Worm (Caenorhabditis elegans) whole organism, L3 larva: Measurements from ENCODE around the gene bli-5.

ENCODE experiments used
- R02D3.7 ChIP-seq: fragments of 150-350 bp; optimal IDR thresholded peaks from 2 replicates; lab custom pipeline; 2014; ENCODE audit warnings: missing biosample characterization, missing genetic modification characterization
- egl-27 ChIP-seq: sonication (generic microtip); optimal IDR thresholded peaks from 4 replicates; lab custom pipeline; 2017; ENCODE audit warnings: missing biosample characterization, missing genetic modification reagents, missing genetic modification characterization
- elt-3 ChIP-seq, 3 experiments: fragments of 150-350 bp in 1 of 3; sonication (generic microtip) in 2 of 3; optimal IDR thresholded peaks; 2 replicates in 2 of 3; 4 replicates in 1 of 3; lab custom pipeline; 2014 to 2017; ENCODE audit warnings: missing biosample characterization in 3 of 3, missing genetic modification characterization in 3 of 3
- lin-39 ChIP-seq: fragments of 150-350 bp; optimal IDR thresholded peaks from 2 replicates; lab custom pipeline; 2018; ENCODE audit warnings: missing biosample characterization, missing genetic modification reagents, missing genetic modification characterization
- nhr-11 ChIP-seq: fragments of 150-350 bp; optimal IDR thresholded peaks from 2 replicates; lab custom pipeline; 2014; ENCODE audit warnings: missing biosample characterization, missing genetic modification characterization
- nhr-237 ChIP-seq: fragments of 150-350 bp; optimal IDR thresholded peaks from 2 replicates; lab custom pipeline; 2014; ENCODE audit warnings: missing biosample characterization, missing genetic modification characterization
- nhr-76 ChIP-seq: fragments of 150-350 bp; sonication (generic microtip); optimal IDR thresholded peaks from 5 replicates; lab custom pipeline; 2014; ENCODE audit warnings: missing biosample characterization, missing genetic modification characterization
- nhr-77 ChIP-seq: fragments of 150-350 bp; optimal IDR thresholded peaks from 2 replicates; lab custom pipeline; 2014; ENCODE audit warnings: missing biosample characterization, missing genetic modification characterization
- pha-4 ChIP-seq: fragments of 150-350 bp; optimal IDR thresholded peaks from 2 replicates; lab custom pipeline; 2014; ENCODE audit warnings: missing biosample characterization, missing genetic modification reagents, missing genetic modification characterization
- unc-39 ChIP-seq: sonication (generic microtip); optimal IDR thresholded peaks from 4 replicates; lab custom pipeline; 2017; ENCODE audit warnings: missing biosample characterization, missing genetic modification characterization
- unc-62 ChIP-seq: fragments of 150-350 bp; sonication (generic microtip); optimal IDR thresholded peaks from 4 replicates; lab custom pipeline; 2014; ENCODE audit warnings: missing biosample characterization, missing genetic modification reagents, missing genetic modification characterization
- zag-1 ChIP-seq: fragments of 150-350 bp; optimal IDR thresholded peaks from 2 replicates; lab custom pipeline; 2014; ENCODE audit warnings: missing biosample characterization, missing genetic modification characterization

DNA sequence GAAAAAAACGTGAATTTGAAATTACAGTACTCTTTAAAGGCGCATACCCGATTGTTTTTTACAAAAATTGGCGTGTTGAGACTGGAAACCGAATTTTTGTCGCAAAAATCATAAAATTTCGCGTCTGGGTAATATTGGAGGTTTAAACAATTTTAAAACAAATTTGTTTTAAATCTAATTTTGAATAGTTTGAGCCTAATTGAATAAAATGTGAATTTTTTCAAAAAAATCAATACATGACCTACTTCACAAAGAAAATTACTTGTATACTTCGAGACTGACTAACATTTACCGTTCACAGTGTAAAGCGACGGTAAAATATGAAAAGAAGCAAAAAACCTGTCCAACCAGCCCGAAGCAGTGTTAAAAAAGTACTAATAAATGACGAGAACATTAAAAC is 27.7 kb upstream of the bli-5 start:
- TF ChIP-seq nhr-11 (no peak), unc-62 (no peak), nhr-237 (tag; lab: Kevin White, UChicago) (no peak), elt-3 (tag; optimal IDR thresholded peaks at IDR 0.05; lab: Kevin White, UChicago) (no peak), nhr-77 (tag; lab: Kevin White, UChicago) (no peak), unc-39 (tag; lab: Kevin White, UChicago) (no peak), pha-4 (tag; lab: Kevin White, UChicago) (no peak), lin-39 (tag; lab: Kevin White, UChicago) (no peak), zag-1 (tag; lab: Kevin White, UChicago) (no peak), egl-27 (tag; lab: Kevin White, UChicago) (no peak), R02D3.7 (tag; lab: Kevin White, UChicago) (no peak), nhr-76 (tag; lab: Kevin White, UChicago) (no peak)
